Fruit fly (Drosophila melanogaster) whole organism, embryonic: ENCODE measurements around the gene Ssu72.

Source experiments
- CG10147 ChIP-seq: fragments of 200-800 bp; sonication (Bioruptor generic); optimal IDR thresholded peaks from 2 replicates; lab custom pipeline; 2019; ENCODE audit warnings: missing biosample characterization, mild to moderate bottlenecking, missing genetic modification characterization, moderate library complexity
- CG11247 ChIP-seq: fragments of 200-800 bp; sonication (Bioruptor generic); IDR thresholded peaks from 2 replicates; pipeline ENCODE4 v1.3.6; 2022; ENCODE audit warnings: missing biosample characterization, missing genetic modification characterization
- CG14710 ChIP-seq: fragments of 200-800 bp; sonication (Bioruptor generic); optimal IDR thresholded peaks from 3 replicates; lab custom pipeline; 2019; ENCODE audit warnings: missing biosample characterization, mild to moderate bottlenecking, missing genetic modification characterization, moderate library complexity
- CG1529 ChIP-seq: fragments of 200-800 bp; sonication (Bioruptor generic); optimal IDR thresholded peaks from 3 replicates; lab custom pipeline; 2018; ENCODE audit warnings: missing biosample characterization, missing genetic modification characterization
- CG1602 ChIP-seq: fragments of 200-800 bp; sonication (Bioruptor generic); optimal IDR thresholded peaks from 3 replicates; lab custom pipeline; 2016; ENCODE audit warnings: missing biosample characterization, missing genetic modification characterization
- CG18476 ChIP-seq: fragments of 200-800 bp; sonication (Bioruptor generic); optimal IDR thresholded peaks from 2 replicates; lab custom pipeline; 2016; ENCODE audit warnings: missing biosample characterization, mild to moderate bottlenecking, missing genetic modification characterization
- CG18599 ChIP-seq: fragments of 200-800 bp; sonication (Bioruptor generic); optimal IDR thresholded peaks from 3 replicates; lab custom pipeline; 2017; ENCODE audit warnings: missing biosample characterization, missing genetic modification characterization, mild to moderate bottlenecking, moderate library complexity, missing genetic modification reagents
- CG18619 ChIP-seq: fragments of 200-800 bp; sonication (Bioruptor generic); optimal IDR thresholded peaks from 3 replicates; lab custom pipeline; 2017; ENCODE audit warnings: missing biosample characterization, mild to moderate bottlenecking, missing genetic modification characterization
- CG30403 ChIP-seq: fragments of 200-800 bp; sonication (Bioruptor generic); optimal IDR thresholded peaks from 3 replicates; lab custom pipeline; 2016; ENCODE audit warnings: missing biosample characterization, missing genetic modification characterization
- CG32767 ChIP-seq: fragments of 200-800 bp; sonication (Bioruptor generic); IDR thresholded peaks from 2 replicates; pipeline ENCODE4 v1.3.6; 2022; ENCODE audit warnings: missing biosample characterization, missing genetic modification characterization
- CG3281 ChIP-seq: fragments of 200-800 bp; sonication (Bioruptor generic); optimal IDR thresholded peaks from 3 replicates; lab custom pipeline; 2017; ENCODE audit warnings: missing biosample characterization, mild to moderate bottlenecking, missing genetic modification characterization
- CG3847 ChIP-seq: fragments of 200-800 bp; sonication (Bioruptor generic); IDR thresholded peaks from 2 replicates; pipeline ENCODE4 v1.3.6; 2022; ENCODE audit warnings: missing biosample characterization, missing genetic modification characterization
- CG4424 ChIP-seq: fragments of 200-800 bp; sonication (Bioruptor generic); optimal IDR thresholded peaks from 3 replicates; lab custom pipeline; 2016; ENCODE audit warnings: missing biosample characterization, missing genetic modification characterization
- CG4707 ChIP-seq: fragments of 200-800 bp; sonication (Bioruptor generic); optimal IDR thresholded peaks from 2 replicates; lab custom pipeline; 2018; ENCODE audit warnings: missing biosample characterization, mild to moderate bottlenecking, missing genetic modification characterization, moderate library complexity
- CG6254 ChIP-seq: fragments of 200-800 bp; sonication (Bioruptor generic); optimal IDR thresholded peaks from 3 replicates; lab custom pipeline; 2017; ENCODE audit warnings: mild to moderate bottlenecking, missing biosample characterization, missing genetic modification reagents, missing genetic modification characterization
- CG6813 ChIP-seq: fragments of 200-800 bp; sonication (Bioruptor generic); optimal IDR thresholded peaks from 2 replicates; lab custom pipeline; 2017; ENCODE audit warnings: missing biosample characterization, missing genetic modification characterization, mild to moderate bottlenecking, moderate library complexity, missing genetic modification reagents
- CG8924 ChIP-seq: fragments of 200-800 bp; optimal IDR thresholded peaks from 3 replicates; lab custom pipeline; 2019; ENCODE audit warnings: missing biosample characterization, mild to moderate bottlenecking, missing genetic modification characterization, moderate library complexity
- CG9727 ChIP-seq: fragments of 200-800 bp; sonication (Bioruptor generic); optimal IDR thresholded peaks from 3 replicates; lab custom pipeline; 2017; ENCODE audit warnings: missing biosample characterization, mild to moderate bottlenecking, missing genetic modification characterization
- Camta ChIP-seq: fragments of 200-800 bp; sonication (Bioruptor generic); optimal IDR thresholded peaks from 2 replicates; lab custom pipeline; 2016; ENCODE audit warnings: missing biosample characterization, missing genetic modification characterization
- D19A ChIP-seq: fragments of 200-800 bp; optimal IDR thresholded peaks from 3 replicates; lab custom pipeline; 2019; ENCODE audit warnings: missing biosample characterization, mild to moderate bottlenecking, missing genetic modification characterization, moderate library complexity
- D19B ChIP-seq: fragments of 200-800 bp; sonication (Bioruptor generic); optimal IDR thresholded peaks from 2 replicates; lab custom pipeline; 2017; ENCODE audit warnings: missing biosample characterization, mild to moderate bottlenecking, missing genetic modification characterization
- Deaf1 ChIP-seq: fragments of 200-800 bp; optimal IDR thresholded peaks from 3 replicates; lab custom pipeline; 2019; ENCODE audit warnings: missing biosample characterization, mild to moderate bottlenecking, missing genetic modification characterization, moderate library complexity
- Dfd ChIP-seq, 2 experiments: fragments of >200 bp; optimal IDR thresholded peaks; 2 replicates each; lab custom pipeline; 2017; ENCODE audit warnings: missing biosample characterization in 2 of 2, missing genetic modification characterization in 2 of 2
- Mad ChIP-seq: fragments of 200-800 bp; sonication (Bioruptor generic); optimal IDR thresholded peaks from 2 replicates; lab custom pipeline; 2016; ENCODE audit warnings: missing biosample characterization, missing genetic modification characterization
- PHDP ChIP-seq: fragments of 200-800 bp; sonication (Bioruptor generic); optimal IDR thresholded peaks from 3 replicates; lab custom pipeline; 2018; ENCODE audit warnings: missing biosample characterization, mild to moderate bottlenecking, missing genetic modification characterization, moderate library complexity
- Side ChIP-seq: fragments of 200-800 bp; sonication (Bioruptor generic); optimal IDR thresholded peaks from 2 replicates; lab custom pipeline; 2016; ENCODE audit warnings: missing biosample characterization, missing genetic modification characterization
- Ssrp ChIP-seq: fragments of 200-800 bp; sonication (Bioruptor generic); optimal IDR thresholded peaks from 2 replicates; lab custom pipeline; 2018; ENCODE audit warnings: missing biosample characterization, mild to moderate bottlenecking, missing genetic modification characterization, moderate library complexity
- Vsx1 ChIP-seq: fragments of 200-800 bp; sonication (Bioruptor generic); optimal IDR thresholded peaks from 2 replicates; lab custom pipeline; 2017; ENCODE audit warnings: missing biosample characterization, mild to moderate bottlenecking, missing genetic modification characterization, missing genetic modification reagents
- ab ChIP-seq: fragments of 200-800 bp; sonication (Bioruptor generic); optimal IDR thresholded peaks from 2 replicates; lab custom pipeline; 2016; ENCODE audit warnings: missing biosample characterization, missing genetic modification characterization
- ash1 ChIP-seq: fragments of 200-800 bp; sonication (Bioruptor generic); optimal IDR thresholded peaks from 2 replicates; lab custom pipeline; 2018; ENCODE audit warnings: missing biosample characterization, mild to moderate bottlenecking, missing genetic modification characterization
- az2 ChIP-seq: fragments of 200-800 bp; sonication (Bioruptor generic); optimal IDR thresholded peaks from 3 replicates; lab custom pipeline; 2016; ENCODE audit warnings: missing biosample characterization, missing genetic modification characterization
- bsh ChIP-seq, 2 experiments: fragments of 200-800 bp; sonication (Bioruptor generic); optimal IDR thresholded peaks; 2 replicates each; lab custom pipeline; 2017 to 2018; ENCODE audit warnings: mild to moderate bottlenecking in 2 of 2, missing biosample characterization in 2 of 2, missing genetic modification characterization in 2 of 2, moderate library complexity in 1 of 2
- chif ChIP-seq, 2 experiments: fragments of 200-800 bp; sonication (Bioruptor generic); optimal IDR thresholded peaks; 3 replicates each; lab custom pipeline; 2016; ENCODE audit warnings: missing biosample characterization in 2 of 2, missing genetic modification characterization in 2 of 2
- dpn ChIP-seq, 2 experiments: fragments of 200-800 bp; sonication (Bioruptor generic); optimal IDR thresholded peaks; 3 replicates each; lab custom pipeline; 2016; ENCODE audit warnings: missing biosample characterization in 2 of 2, missing genetic modification characterization in 2 of 2
- emc ChIP-seq: fragments of 200-800 bp; sonication (Bioruptor generic); optimal IDR thresholded peaks from 2 replicates; lab custom pipeline; 2016; ENCODE audit warnings: missing biosample characterization, missing genetic modification characterization
- fru ChIP-seq: fragments of >200 bp; optimal IDR thresholded peaks from 2 replicates; lab custom pipeline; 2017
- gem ChIP-seq: fragments of 200-800 bp; sonication (Bioruptor generic); optimal IDR thresholded peaks from 2 replicates; lab custom pipeline; 2019; ENCODE audit warnings: missing biosample characterization, mild to moderate bottlenecking, missing genetic modification characterization, moderate library complexity
- hkb ChIP-seq, 2 experiments: fragments of 200-800 bp in 1 of 2; fragments of >200 bp in 1 of 2; sonication (Bioruptor generic) in 1 of 2; IDR thresholded peaks in 1 of 2; optimal IDR thresholded peaks in 1 of 2; 2 replicates each; pipeline versions ENCODE4 v1.3.6 to Lab custom; 2017 to 2022; ENCODE audit warnings: missing biosample characterization in 1 of 2, missing genetic modification characterization in 1 of 2
- ken ChIP-seq: fragments of 200-800 bp; sonication (Bioruptor generic); IDR thresholded peaks from 3 replicates; pipeline ENCODE4 v1.3.6; 2022; ENCODE audit warnings: missing biosample characterization, missing genetic modification characterization
- knrl ChIP-seq: fragments of 200-800 bp; sonication (Bioruptor generic); IDR thresholded peaks from 3 replicates; pipeline ENCODE4 v1.3.6; 2022; ENCODE audit warnings: missing biosample characterization, missing genetic modification characterization; ENCODE audit not compliant: partially characterized antibody
- lmd ChIP-seq: fragments of 200-800 bp; sonication (Bioruptor generic); IDR thresholded peaks from 2 replicates; pipeline ENCODE4 v1.3.6; 2022; ENCODE audit warnings: missing biosample characterization, missing genetic modification characterization
- lola ChIP-seq, 3 experiments: fragments of >200 bp in 2 of 3; fragments of 200-800 bp in 1 of 3; sonication (Bioruptor generic) in 1 of 3; optimal IDR thresholded peaks; 2 replicates each; lab custom pipeline; 2017 to 2019; ENCODE audit warnings: missing biosample characterization in 3 of 3, missing genetic modification characterization in 3 of 3, mild to moderate bottlenecking in 1 of 3, moderate library complexity in 1 of 3
- peb ChIP-seq: fragments of 200-800 bp; sonication (Bioruptor generic); IDR thresholded peaks from 2 replicates; pipeline ENCODE4 v1.3.6; 2022; ENCODE audit warnings: missing biosample characterization, missing genetic modification characterization
- phol ChIP-seq: fragments of 200-800 bp; sonication (Bioruptor generic); optimal IDR thresholded peaks from 3 replicates; lab custom pipeline; 2018; ENCODE audit warnings: missing biosample characterization, mild to moderate bottlenecking, missing genetic modification characterization, moderate library complexity
- prd ChIP-seq, 3 experiments: fragments of >200 bp in 2 of 3; fragments of 200-800 bp in 1 of 3; sonication (Bioruptor generic) in 1 of 3; optimal IDR thresholded peaks in 2 of 3; IDR thresholded peaks in 1 of 3; 2 replicates in 2 of 3; 3 replicates in 1 of 3; pipeline versions ENCODE4 v1.3.6 to Lab custom; 2017 to 2022; ENCODE audit warnings: missing biosample characterization in 1 of 3, missing genetic modification characterization in 1 of 3
- seq ChIP-seq: fragments of 200-800 bp; sonication (Bioruptor generic); IDR thresholded peaks from 2 replicates; pipeline ENCODE4 v1.3.6; 2022; ENCODE audit warnings: missing biosample characterization, missing genetic modification characterization
- unc-4 ChIP-seq: fragments of 200-800 bp; sonication (Bioruptor generic); IDR thresholded peaks from 2 replicates; pipeline ENCODE4 v1.3.6; 2022; ENCODE audit warnings: missing biosample characterization, missing genetic modification characterization; ENCODE audit not compliant: partially characterized antibody
- zen ChIP-seq: fragments of 200-800 bp; sonication (Bioruptor generic); optimal IDR thresholded peaks from 3 replicates; lab custom pipeline; 2018; ENCODE audit warnings: missing biosample characterization, mild to moderate bottlenecking, missing genetic modification characterization, moderate library complexity

Ssu72 gene

DNA sequence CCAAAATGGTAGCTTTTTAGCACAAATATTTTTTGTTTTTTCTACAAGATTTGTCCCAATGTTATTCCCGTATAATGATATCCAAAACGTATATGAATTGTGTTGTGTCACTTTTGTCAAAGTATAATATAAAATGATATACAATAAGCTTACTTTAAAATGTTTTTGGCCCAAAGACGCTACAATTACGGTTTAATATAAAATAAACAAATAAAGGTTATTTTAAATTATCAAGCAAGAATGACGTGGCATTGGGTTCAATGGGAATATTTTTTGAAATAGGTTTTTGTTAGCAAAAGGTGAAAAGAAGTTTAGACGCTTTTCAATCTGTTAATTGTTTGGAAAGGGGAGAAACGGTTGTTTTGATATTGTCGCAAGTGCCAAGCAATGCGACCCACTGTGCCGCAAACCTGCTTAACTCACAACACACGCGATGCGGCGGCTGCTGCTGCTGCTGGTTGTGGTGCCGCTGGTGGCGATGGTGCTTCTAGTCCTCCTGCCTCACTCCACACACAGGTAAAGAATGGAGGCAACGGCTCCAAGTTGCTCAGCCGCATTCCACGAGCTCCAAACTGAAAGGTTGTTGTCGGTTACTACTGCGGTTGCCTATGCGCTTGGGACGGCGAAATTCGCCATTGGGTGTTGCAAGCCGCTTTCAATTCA lies 1.0 kb upstream of the Ssu72 start (continued):
- TF ChIP-seq CG11247 (GFP tag; lab: Robert Waterston, UW) (no peak; the same call in 1 of the 2 replicates), CG1529 (GFP tag; lab: Kevin White, UChicago) (peak; percentile 55), CG32767 (GFP tag; lab: Robert Waterston, UW) (no peak), bsh (GFP tag; optimal IDR thresholded peaks at IDR 0.05; lab: Kevin White, UChicago) (peak in 1 of 2 experiments; percentile 31), CG4424 (GFP tag; lab: Kevin White, UChicago) (peak; percentile 45), emc (GFP tag; lab: Kevin White, UChicago) (no peak), D19A (peak; percentile 65), CG4707 (GFP tag; lab: Kevin White, UChicago) (peak; percentile 44), Camta (GFP tag; lab: Kevin White, UChicago) (peak; percentile 49), CG10147 (peak; percentile 45), CG3281 (peak; percentile 56), CG6813 (GFP tag; lab: Kevin White, UChicago) (no peak), CG3847 (no peak), CG1602 (peak; percentile 43), hkb (optimal IDR thresholded peaks at IDR 0.05; lab: Kevin White, UChicago) (no peak), hkb (GFP tag; IDR thresholded peaks at IDR 0.05; lab: Robert Waterston, UW) (no peak), chif (GFP tag; optimal IDR thresholded peaks at IDR 0.05; lab: Kevin White, UChicago) (peak in 1 of 2 experiments; percentile 3), Dfd (GFP tag; optimal IDR thresholded peaks at IDR 0.05; lab: Kevin White, UChicago) (no peak), lola (GFP tag; optimal IDR thresholded peaks at IDR 0.05; lab: Kevin White, UChicago) (peak in 1 of 3 experiments; percentile 65), CG18619 (peak; percentile 71), phol (tag; lab: Kevin White, UChicago) (peak; percentile 59), az2 (GFP tag; lab: Kevin White, UChicago) (peak; percentile 64), fru (lab: Kevin White, UChicago) (no peak), zen (tag; lab: Kevin White, UChicago) (peak; percentile 58), Vsx1 (no peak), prd (optimal IDR thresholded peaks at IDR 0.05; lab: Kevin White, UChicago) (no peak), prd (GFP tag; IDR thresholded peaks at IDR 0.05; lab: Robert Waterston, UW) (0 out of 3 replicates have a peak, but pooled peaks have one; percentile 16), CG8924 (tag; lab: Kevin White, UChicago) (peak; percentile 69), CG14710 (tag; lab: Kevin White, UChicago) (peak; percentile 43), knrl (GFP tag; lab: Robert Waterston, UW) (no peak), CG18476 (GFP tag; lab: Kevin White, UChicago) (peak; percentile 55), Ssrp (tag; lab: Kevin White, UChicago) (peak; percentile 58), PHDP (tag; lab: Kevin White, UChicago) (peak; percentile 46), CG18599 (GFP tag; lab: Kevin White, UChicago) (peak; percentile 52), dpn (GFP tag; optimal IDR thresholded peaks at IDR 0.05; lab: Kevin White, UChicago) (peak; percentile 14 to 38), peb (no peak), ab (GFP tag; lab: Kevin White, UChicago) (peak; percentile 4), gem (peak; percentile 56), seq (GFP tag; lab: Robert Waterston, UW) (no peak), lmd (GFP tag; lab: Robert Waterston, UW) (no peak), Deaf1 (tag; lab: Kevin White, UChicago) (no peak), Side (no peak), CG6254 (GFP tag; lab: Kevin White, UChicago) (peak; percentile 40), CG30403 (peak; percentile 72), ken (no peak), unc-4 (GFP tag; lab: Robert Waterston, UW) (no peak), ash1 (no peak), D19B (GFP tag; lab: Kevin White, UChicago) (peak; percentile 32), CG9727 (GFP tag; lab: Kevin White, UChicago) (peak; percentile 78), Mad (GFP tag; lab: Kevin White, UChicago) (no peak)
